Fruit fly (Drosophila melanogaster) whole organism, wandering third instar larva: ENCODE data around the gene Cyp40.

Source experiments
- Abd-B ChIP-seq: fragments of >200 bp; optimal IDR thresholded peaks from 2 replicates; lab custom pipeline; 2017; ENCODE audit warnings: missing biosample characterization, missing genetic modification characterization
- Dfd ChIP-seq: fragments of >200 bp; optimal IDR thresholded peaks from 2 replicates; lab custom pipeline; 2017; ENCODE audit warnings: missing biosample characterization, missing genetic modification characterization
- GATAd ChIP-seq: sonication (Bioruptor generic); optimal IDR thresholded peaks from 2 replicates; lab custom pipeline; 2016; ENCODE audit warnings: missing biosample characterization, missing genetic modification characterization
- Hr78 ChIP-seq: fragments of >200 bp; optimal IDR thresholded peaks from 2 replicates; lab custom pipeline; 2017; ENCODE audit warnings: missing biosample characterization, missing genetic modification characterization
- dmrt93B ChIP-seq: fragments of 200-800 bp; sonication (Bioruptor generic); optimal IDR thresholded peaks from 2 replicates; lab custom pipeline; 2018; ENCODE audit warnings: missing biosample characterization, mild to moderate bottlenecking, missing genetic modification characterization
- dsf ChIP-seq: sonication (Bioruptor generic); optimal IDR thresholded peaks from 2 replicates; lab custom pipeline; 2016; ENCODE audit warnings: missing biosample characterization, missing genetic modification characterization, borderline replicate concordance
- psq ChIP-seq: fragments of 200-800 bp; sonication (Bioruptor generic); optimal IDR thresholded peaks from 3 replicates; lab custom pipeline; 2017; ENCODE audit warnings: missing biosample characterization, mild to moderate bottlenecking, missing genetic modification characterization, moderate library complexity
- rgr ChIP-seq: fragments of 200-800 bp; sonication (Bioruptor generic); optimal IDR thresholded peaks from 3 replicates; lab custom pipeline; 2016; ENCODE audit warnings: missing biosample characterization, mild to moderate bottlenecking, missing genetic modification characterization
- usp ChIP-seq: fragments of >200 bp; optimal IDR thresholded peaks from 2 replicates; lab custom pipeline; 2017; ENCODE audit warnings: missing biosample characterization, missing genetic modification characterization
- woc ChIP-seq: sonication (Bioruptor generic); optimal IDR thresholded peaks from 2 replicates; lab custom pipeline; 2016; ENCODE audit warnings: missing biosample characterization, mild to moderate bottlenecking, missing genetic modification characterization

- TF ChIP-seq dsf (GFP tag; lab: Kevin White, UChicago) (no peak), woc (GFP tag; lab: Kevin White, UChicago) (no peak), usp (no peak), Dfd (GFP tag; lab: Kevin White, UChicago) (no peak), psq (GFP tag; lab: Kevin White, UChicago) (no peak), GATAd (GFP tag; lab: Kevin White, UChicago) (no peak), dmrt93B (GFP tag; lab: Kevin White, UChicago) (no peak), rgr (no peak), Hr78 (GFP tag; lab: Kevin White, UChicago) (no peak), Abd-B (GFP tag; lab: Kevin White, UChicago) (no peak)
These were observed 45.1 kb upstream of the Cyp40 start for dm6 chr3L:9583388-9583787.
